Worm (Caenorhabditis elegans) whole organism, young adult: Measurements from ENCODE around the gene ent-3.

Source experiments
- F37B4.10 ChIP-seq: fragments of 200-800 bp; sonication (Bioruptor generic); IDR thresholded peaks from 2 replicates; pipeline ENCODE4 v1.3.6; 2022; ENCODE audit warnings: missing genetic modification characterization, missing compliant biosample characterization
- ama-1 ChIP-seq, 3 experiments: fragments of 150-350 bp in 1 of 3; sonication (generic microtip) in 2 of 3; optimal IDR thresholded peaks; 2 replicates each; lab custom pipeline; 2014 to 2018; ENCODE audit warnings: missing biosample characterization in 2 of 3, missing genetic modification characterization in 2 of 3, missing genetic modification reagents in 2 of 3
- attf-5 ChIP-seq: fragments of 200-800 bp; sonication (Bioruptor generic); optimal IDR thresholded peaks from 2 replicates; lab custom pipeline; 2018; ENCODE audit warnings: mild to moderate bottlenecking, missing genetic modification characterization, missing compliant biosample characterization
- cebp-2 ChIP-seq: fragments of 200-800 bp; sonication (Bioruptor generic); IDR thresholded peaks from 2 replicates; pipeline ENCODE4 v1.3.6; 2022; ENCODE audit warnings: missing genetic modification characterization, missing compliant biosample characterization
- ceh-58 ChIP-seq: fragments of 200-800 bp; sonication (Bioruptor generic); IDR thresholded peaks from 2 replicates; pipeline ENCODE4 v1.3.6; 2022; ENCODE audit warnings: missing genetic modification characterization, missing compliant biosample characterization
- ceh-91 ChIP-seq: fragments of 200-800 bp; sonication (Bioruptor generic); IDR thresholded peaks from 2 replicates; pipeline ENCODE4 v1.3.6; 2022; ENCODE audit warnings: missing genetic modification reagents, missing genetic modification characterization, missing compliant biosample characterization
- dox-1 ChIP-seq: fragments of 200-800 bp; sonication (Bioruptor generic); IDR thresholded peaks from 2 replicates; pipeline ENCODE4 v1.3.6; 2022; ENCODE audit warnings: missing genetic modification reagents, missing genetic modification characterization, missing compliant biosample characterization
- nhr-27 ChIP-seq: fragments of 200-800 bp; sonication (Bioruptor generic); optimal IDR thresholded peaks from 2 replicates; lab custom pipeline; 2018; ENCODE audit warnings: mild to moderate bottlenecking, missing genetic modification characterization, moderate library complexity, missing compliant biosample characterization
- rec-8 ChIP-seq, 2 experiments: sonication (generic microtip); optimal IDR thresholded peaks; 2 replicates each; lab custom pipeline; 2016; ENCODE audit warnings: mild to moderate bottlenecking in 2 of 2, missing genetic modification characterization in 2 of 2, missing genetic modification reagents in 2 of 2, missing genotype in 2 of 2, missing biosample characterization in 1 of 2, missing compliant biosample characterization in 1 of 2, moderate library complexity in 1 of 2
- snpc-3.4 ChIP-seq: sonication (generic microtip); optimal IDR thresholded peaks from 2 replicates; lab custom pipeline; 2017; ENCODE audit warnings: missing genetic modification characterization, mild to moderate bottlenecking, missing compliant biosample characterization, antibody characterized with exemption, moderate library complexity, missing genotype, missing genetic modification reagents
- sptf-2 ChIP-seq: fragments of 200-800 bp; sonication (Bioruptor generic); optimal IDR thresholded peaks from 2 replicates; lab custom pipeline; 2018; ENCODE audit warnings: mild to moderate bottlenecking, missing genetic modification characterization, missing compliant biosample characterization
- zim-3 ChIP-seq: sonication (generic microtip); optimal IDR thresholded peaks from 2 replicates; lab custom pipeline; 2017; ENCODE audit warnings: mild to moderate bottlenecking, missing genetic modification characterization, moderate library complexity, missing compliant biosample characterization

ce11 chrV:14212813-14213212, 23.0 kb downstream of the ent-3 start:
- TF ChIP-seq attf-5 (no peak), ama-1 (optimal IDR thresholded peaks at IDR 0.05; lab: Kevin White, UChicago) (no peak), ama-1 (GFP tag; optimal IDR thresholded peaks at IDR 0.05; lab: Kevin White, UChicago) (no peak), ceh-91 (GFP tag; lab: Robert Waterston, UW) (no peak), snpc-3.4 (tag; lab: Kevin White, UChicago) (no peak), rec-8 (tag; optimal IDR thresholded peaks at IDR 0.05; lab: Kevin White, UChicago) (no peak), dox-1 (GFP tag; lab: Robert Waterston, UW) (no peak), F37B4.10 (GFP tag; lab: Robert Waterston, UW) (no peak), sptf-2 (no peak), zim-3 (tag; lab: Kevin White, UChicago) (no peak), ceh-58 (GFP tag; lab: Robert Waterston, UW) (no peak), nhr-27 (tag; lab: Kevin White, UChicago) (no peak), cebp-2 (no peak)
